Worm (Caenorhabditis elegans) whole organism, L1 larva: ENCODE results near the gene evl-14.
A peak's percentile ranks its signal among the peaks of the same experiment; 100 is the strongest.

Experiments
- blmp-1 ChIP-seq: fragments of 150-350 bp; optimal IDR thresholded peaks from 2 replicates; lab custom pipeline; 2014; ENCODE audit warnings: missing biosample characterization, missing genetic modification characterization
- dpl-1 ChIP-seq, 3 experiments: fragments of 150-350 bp in 2 of 3; sonication (generic microtip) in 1 of 3; optimal IDR thresholded peaks; 2 replicates each; lab custom pipeline; 2014 to 2017; ENCODE audit warnings: missing biosample characterization in 3 of 3, missing genetic modification characterization in 3 of 3, missing genetic modification reagents in 3 of 3
- elt-2 ChIP-seq: sonication (generic microtip); optimal IDR thresholded peaks from 2 replicates; lab custom pipeline; 2016; ENCODE audit warnings: missing genetic modification characterization, mild to moderate bottlenecking, inconsistent platforms, missing compliant biosample characterization, missing genetic modification reagents
- elt-3 ChIP-seq, 6 experiments: fragments of 150-350 bp in 1 of 6; sonication (generic microtip); optimal IDR thresholded peaks; 2 replicates each; lab custom pipeline; 2017 to 2018; ENCODE audit warnings: missing biosample characterization in 6 of 6, missing genetic modification characterization in 6 of 6, inconsistent platforms in 1 of 6
- fkh-10 ChIP-seq: sonication (generic microtip); optimal IDR thresholded peaks from 2 replicates; lab custom pipeline; 2017; ENCODE audit warnings: missing biosample characterization, missing genetic modification reagents, missing genetic modification characterization
- lir-3 ChIP-seq: sonication (generic microtip); optimal IDR thresholded peaks from 2 replicates; lab custom pipeline; 2016; ENCODE audit warnings: mild to moderate bottlenecking, missing genetic modification characterization, moderate library complexity, missing compliant biosample characterization; ENCODE audit not compliant: poor library complexity
- mep-1 ChIP-seq: fragments of 150-350 bp; optimal IDR thresholded peaks from 2 replicates; lab custom pipeline; 2014; ENCODE audit warnings: missing biosample characterization, missing genetic modification characterization
- nhr-20 ChIP-seq: sonication (generic microtip); optimal IDR thresholded peaks from 2 replicates; lab custom pipeline; 2016; ENCODE audit warnings: mild to moderate bottlenecking, missing genetic modification characterization, missing compliant biosample characterization
- nhr-76 ChIP-seq: sonication (generic microtip); optimal IDR thresholded peaks from 2 replicates; lab custom pipeline; 2017; ENCODE audit warnings: missing biosample characterization, missing genetic modification characterization
- pag-3 ChIP-seq: sonication (generic microtip); optimal IDR thresholded peaks from 2 replicates; lab custom pipeline; 2017; ENCODE audit warnings: missing genetic modification characterization, mild to moderate bottlenecking, missing compliant biosample characterization, antibody characterized with exemption, borderline replicate concordance; ENCODE audit not compliant: insufficient read depth
- pax-3 ChIP-seq: fragments of 200-800 bp; sonication (Bioruptor generic); optimal IDR thresholded peaks from 2 replicates; lab custom pipeline; 2018; ENCODE audit warnings: mild to moderate bottlenecking, missing genetic modification characterization, moderate library complexity, missing compliant biosample characterization
- unc-130 ChIP-seq: fragments of 150-350 bp; optimal IDR thresholded peaks from 2 replicates; lab custom pipeline; 2017; ENCODE audit warnings: missing biosample characterization, missing genetic modification characterization, inconsistent platforms
- ztf-4 ChIP-seq: fragments of 150-350 bp; optimal IDR thresholded peaks from 2 replicates; lab custom pipeline; 2014; ENCODE audit warnings: missing biosample characterization, missing genetic modification characterization

- TF ChIP-seq fkh-10 (GFP tag; lab: Kevin White, UChicago), result no peak
- TF ChIP-seq pag-3 (tag; lab: Kevin White, UChicago), result no peak
- peak; percentile 86 for TF ChIP-seq mep-1 (tag; lab: Kevin White, UChicago)
- TF ChIP-seq elt-2 (tag; lab: Kevin White, UChicago), result peak; percentile 76
- peak; percentile 23 for TF ChIP-seq lir-3 (tag; lab: Kevin White, UChicago)
- TF ChIP-seq ztf-4 (tag; lab: Kevin White, UChicago), result peak; percentile 68
- peak; percentile 29 for TF ChIP-seq pax-3 (tag; lab: Kevin White, UChicago)
- TF ChIP-seq dpl-1 (GFP tag; optimal IDR thresholded peaks at IDR 0.05; lab: Kevin White, UChicago), result peak; percentile 51 to 59 (median 57)
- TF ChIP-seq blmp-1 (tag; lab: Kevin White, UChicago), result peak; percentile 89
- no peak for TF ChIP-seq nhr-76
- peak; percentile 98 for TF ChIP-seq nhr-20 (tag; lab: Kevin White, UChicago)
- peak in 3 of 6 experiments; percentile 33 to 79 (median 63) for TF ChIP-seq elt-3 (tag; optimal IDR thresholded peaks at IDR 0.05; lab: Kevin White, UChicago)
- no peak for TF ChIP-seq unc-130 (tag; lab: Kevin White, UChicago)
Observed at ce11 chrIII:4284732-4285165, 28.2 kb downstream of the evl-14 start.
